Fruit fly (Drosophila melanogaster): Measurements from ENCODE around the gene CG10300.

DNA sequence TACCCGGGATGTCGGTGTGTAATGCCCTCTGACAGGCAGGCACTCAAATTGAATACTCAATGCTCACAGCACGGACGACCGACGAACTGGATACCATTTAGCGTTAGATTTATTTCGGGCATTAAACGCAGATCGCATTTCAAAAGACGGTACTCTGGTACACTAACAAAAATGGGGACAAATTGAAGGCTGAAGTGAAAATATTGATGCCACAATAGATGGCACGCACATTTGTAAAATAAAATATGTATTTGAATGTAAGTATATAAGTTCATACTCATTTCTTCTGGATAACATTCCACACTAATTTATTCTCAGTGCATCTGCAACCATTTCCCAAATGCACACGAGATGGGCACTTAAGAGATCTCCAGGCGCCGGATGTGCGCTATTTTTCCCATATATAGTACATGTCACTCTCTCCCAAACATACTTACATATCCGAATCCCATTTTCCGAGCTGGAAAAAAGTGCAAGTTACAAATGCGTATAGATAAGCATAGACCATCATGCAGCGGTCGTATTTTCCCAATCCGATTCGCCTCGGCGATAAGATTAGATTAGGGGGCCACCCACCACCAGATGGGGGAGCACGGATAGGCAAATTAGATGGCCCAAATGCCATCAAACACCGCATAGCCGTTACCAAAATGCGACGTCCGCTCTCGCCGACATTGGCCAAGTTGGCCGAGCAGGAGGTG is 1.7 kb upstream of the CG10300 start, which contains the start of gene CG10301:
- TF ChIP-seq h (GFP tag; optimal IDR thresholded peaks at IDR 0.05) (no peak), Rel (GFP tag; optimal IDR thresholded peaks at IDR 0.05) (no peak), Rel (tag; optimal IDR thresholded peaks at IDR 0.05) (no peak), usp (GFP tag; optimal IDR thresholded peaks at IDR 0.05) (no peak), psq (GFP tag; optimal IDR thresholded peaks at IDR 0.05) (no peak), br (GFP tag; optimal IDR thresholded peaks at IDR 0.05) (no peak), Abd-B (GFP tag; optimal IDR thresholded peaks at IDR 0.05) (no peak), Myc (optimal IDR thresholded peaks at IDR 0.05) (no peak), pan (optimal IDR thresholded peaks at IDR 0.05) (no peak), OdsH (GFP tag; optimal IDR thresholded peaks at IDR 0.05) (no peak)
